Fruit fly (Drosophila melanogaster): Measurements from ENCODE around the gene RpL17.

Gene RpL17

dm6 chrX:6723622-6724021, 20.4 kb downstream of the RpL17 start:
- no peak for TF ChIP-seq fd96Ca (GFP tag; IDR thresholded peaks at IDR 0.05)
- TF ChIP-seq CG8159 (tag; optimal IDR thresholded peaks at IDR 0.05) = no peak
- no peak for TF ChIP-seq CG10348 (GFP tag; IDR thresholded peaks at IDR 0.05)
- TF ChIP-seq CG17806 (tag; optimal IDR thresholded peaks at IDR 0.05) = no peak
- TF ChIP-seq CG15710 (tag; optimal IDR thresholded peaks at IDR 0.05) = no peak
- no peak for TF ChIP-seq rn (GFP tag; IDR thresholded peaks at IDR 0.05)
- no peak for TF ChIP-seq CG9948 (tag; optimal IDR thresholded peaks at IDR 0.05)
- no peak for TF ChIP-seq CG32121 (GFP tag; IDR thresholded peaks at IDR 0.05)
- TF ChIP-seq CG14655 (GFP tag; optimal IDR thresholded peaks at IDR 0.05) = no peak
- no peak for TF ChIP-seq CG13204 (GFP tag; optimal IDR thresholded peaks at IDR 0.05)
- no peak for TF ChIP-seq CG12605 (GFP tag; IDR thresholded peaks at IDR 0.05)

DNA sequence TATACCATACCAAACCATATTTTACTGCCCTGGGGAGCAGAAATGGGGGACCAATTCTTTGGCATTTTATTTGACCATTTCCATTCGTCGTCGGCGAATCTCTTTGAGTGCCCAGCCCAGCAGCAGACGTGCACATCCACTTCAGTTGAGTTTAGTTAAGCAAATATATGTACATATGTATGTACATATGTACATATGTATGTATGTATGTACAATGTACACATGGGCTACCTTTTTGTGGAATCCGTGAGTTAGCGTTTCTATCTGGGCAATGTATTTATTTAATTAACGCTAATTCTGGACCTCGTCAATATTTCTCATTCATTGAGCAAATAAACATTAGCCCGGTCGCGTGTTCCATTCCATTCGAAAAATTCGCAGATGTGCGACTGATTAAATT, 24.1 kb downstream of the RpL17 start:
- TF ChIP-seq CG8301 (tag; optimal IDR thresholded peaks at IDR 0.05) (no peak), CG10348 (GFP tag; IDR thresholded peaks at IDR 0.05) (no peak), CG14655 (GFP tag; optimal IDR thresholded peaks at IDR 0.05) (no peak), CG34367 (tag; optimal IDR thresholded peaks at IDR 0.05) (no peak), Ets98B (GFP tag; IDR thresholded peaks at IDR 0.05) (no peak), EcR (GFP tag; optimal IDR thresholded peaks at IDR 0.05) (no peak), D1 (tag; optimal IDR thresholded peaks at IDR 0.05) (no peak), fd96Ca (GFP tag; IDR thresholded peaks at IDR 0.05) (no peak), CG13204 (GFP tag; optimal IDR thresholded peaks at IDR 0.05) (no peak), Pif1B (GFP tag; optimal IDR thresholded peaks at IDR 0.05) (no peak), CG9948 (tag; optimal IDR thresholded peaks at IDR 0.05) (no peak), Pif1A (GFP tag; optimal IDR thresholded peaks at IDR 0.05) (no peak), CG15710 (tag; optimal IDR thresholded peaks at IDR 0.05) (no peak), gl (tag; optimal IDR thresholded peaks at IDR 0.05) (no peak)

DNA sequence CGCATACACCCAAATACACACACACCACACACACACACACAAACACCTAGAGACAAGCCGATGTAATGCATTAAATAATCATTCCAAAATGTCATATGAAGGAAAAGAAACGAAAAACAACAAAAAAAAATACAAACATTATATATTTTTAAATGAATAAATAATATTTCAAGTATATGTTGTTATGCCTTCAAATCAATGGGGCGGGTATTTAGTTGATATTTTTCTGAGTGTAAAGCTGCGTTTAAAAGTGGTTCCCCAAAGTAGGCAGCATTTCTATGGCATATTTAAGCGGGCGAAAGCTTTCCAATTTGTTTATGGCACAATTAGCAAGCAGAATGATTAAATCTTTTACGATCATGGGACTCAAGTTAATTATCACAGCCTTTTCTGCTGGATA, 24.8 kb downstream of the RpL17 start:
- peak; percentile 1 for TF ChIP-seq CG9948 (tag; optimal IDR thresholded peaks at IDR 0.05)
- no peak for TF ChIP-seq CG14655 (GFP tag; optimal IDR thresholded peaks at IDR 0.05)
- peak; percentile 49; the same call in 1 of the 2 replicates for TF ChIP-seq CG32121 (GFP tag; IDR thresholded peaks at IDR 0.05)
- TF ChIP-seq Snoo (tag; optimal IDR thresholded peaks at IDR 0.05) = no peak
- TF ChIP-seq D1 (tag; optimal IDR thresholded peaks at IDR 0.05) = peak; percentile 7
- peak; percentile 25 for TF ChIP-seq CG17806 (tag; optimal IDR thresholded peaks at IDR 0.05)
- TF ChIP-seq CG4496 (GFP tag; IDR thresholded peaks at IDR 0.05) = peak; percentile 48; the same call in 2 of the 3 replicates
- TF ChIP-seq CG8301 (tag; optimal IDR thresholded peaks at IDR 0.05) = peak; percentile 14
- peak; percentile 37 for TF ChIP-seq Ets98B (GFP tag; IDR thresholded peaks at IDR 0.05)

dm6 chrX:6716170-6716569, 27.9 kb downstream of the RpL17 start:
- no peak for TF ChIP-seq D1 (tag; optimal IDR thresholded peaks at IDR 0.05)

DNA sequence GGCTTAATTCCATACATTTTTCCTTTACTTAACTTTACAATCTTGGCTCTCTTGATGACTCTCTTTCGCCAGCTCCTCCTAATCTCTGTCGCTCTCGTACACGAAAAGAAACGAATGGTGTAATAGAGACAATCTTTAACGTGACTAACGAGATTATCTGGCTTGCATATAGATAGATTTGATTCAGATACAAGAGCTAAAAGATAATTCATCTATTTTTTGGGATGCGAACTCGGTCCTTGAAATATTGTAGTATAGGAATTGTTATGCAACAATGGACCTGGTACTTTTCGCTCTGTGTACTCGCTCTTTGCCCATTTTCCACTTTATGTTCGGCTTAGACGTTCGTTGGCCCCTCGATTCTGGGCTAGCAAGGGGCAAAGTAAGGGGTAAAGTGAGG, 32.7 kb downstream of the RpL17 start:
- TF ChIP-seq CG13204 (GFP tag; optimal IDR thresholded peaks at IDR 0.05) (no peak), gl (tag; optimal IDR thresholded peaks at IDR 0.05) (peak; percentile 62), CG15710 (tag; optimal IDR thresholded peaks at IDR 0.05) (peak; percentile 69), CG8159 (tag; optimal IDR thresholded peaks at IDR 0.05) (peak; percentile 76), fd96Ca (GFP tag; IDR thresholded peaks at IDR 0.05) (peak; percentile 94), rn (GFP tag; IDR thresholded peaks at IDR 0.05) (peak; percentile 57; the same call in 1 of the 2 replicates), CG34367 (tag; optimal IDR thresholded peaks at IDR 0.05) (peak; percentile 64), Snoo (tag; optimal IDR thresholded peaks at IDR 0.05) (peak; percentile 56), CG14655 (GFP tag; optimal IDR thresholded peaks at IDR 0.05) (peak; percentile 94), CG17806 (tag; optimal IDR thresholded peaks at IDR 0.05) (peak; percentile 83), CG8301 (tag; optimal IDR thresholded peaks at IDR 0.05) (peak; percentile 94), Ets98B (GFP tag; IDR thresholded peaks at IDR 0.05) (peak; percentile 92), D1 (tag; optimal IDR thresholded peaks at IDR 0.05) (peak; percentile 32), CG32121 (GFP tag; IDR thresholded peaks at IDR 0.05) (peak; percentile 94), CG10348 (GFP tag; IDR thresholded peaks at IDR 0.05) (0 out of 2 replicates have a peak, but pooled peaks have one; percentile 23), EcR (GFP tag; optimal IDR thresholded peaks at IDR 0.05) (peak; percentile 84), CG9948 (tag; optimal IDR thresholded peaks at IDR 0.05) (peak; percentile 81), Pif1B (GFP tag; optimal IDR thresholded peaks at IDR 0.05) (peak; percentile 87), Pif1A (GFP tag; optimal IDR thresholded peaks at IDR 0.05) (peak; percentile 88), CG4496 (GFP tag; IDR thresholded peaks at IDR 0.05) (peak; percentile 93), CG12605 (GFP tag; IDR thresholded peaks at IDR 0.05) (peak; percentile 86)

DNA sequence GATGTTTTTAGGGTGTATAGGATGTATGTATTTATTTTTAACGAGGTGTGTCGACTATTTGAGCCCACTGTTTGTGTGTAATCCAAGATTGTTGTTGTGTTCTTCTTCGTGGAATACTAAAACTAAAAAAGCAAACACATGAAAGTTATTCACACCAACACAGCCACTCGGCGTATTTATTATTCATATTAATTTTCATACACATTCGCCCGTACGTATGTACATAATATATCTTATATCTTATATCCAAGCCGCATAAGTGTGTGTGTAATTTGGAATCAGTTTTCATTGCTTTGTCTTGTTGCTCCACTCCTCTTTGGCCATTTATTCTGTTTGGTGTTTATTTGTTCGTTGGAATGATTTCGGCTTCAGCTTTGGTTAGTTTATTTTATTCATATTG, 33.4 kb downstream of the RpL17 start:
- TF ChIP-seq CG17806 (tag; optimal IDR thresholded peaks at IDR 0.05) (no peak), CG8301 (tag; optimal IDR thresholded peaks at IDR 0.05) (no peak), Pif1A (GFP tag; optimal IDR thresholded peaks at IDR 0.05) (no peak), CG13204 (GFP tag; optimal IDR thresholded peaks at IDR 0.05) (no peak), CG14655 (GFP tag; optimal IDR thresholded peaks at IDR 0.05) (no peak), CG15710 (tag; optimal IDR thresholded peaks at IDR 0.05) (no peak), fd96Ca (GFP tag; IDR thresholded peaks at IDR 0.05) (no peak), gl (tag; optimal IDR thresholded peaks at IDR 0.05) (no peak)

DNA sequence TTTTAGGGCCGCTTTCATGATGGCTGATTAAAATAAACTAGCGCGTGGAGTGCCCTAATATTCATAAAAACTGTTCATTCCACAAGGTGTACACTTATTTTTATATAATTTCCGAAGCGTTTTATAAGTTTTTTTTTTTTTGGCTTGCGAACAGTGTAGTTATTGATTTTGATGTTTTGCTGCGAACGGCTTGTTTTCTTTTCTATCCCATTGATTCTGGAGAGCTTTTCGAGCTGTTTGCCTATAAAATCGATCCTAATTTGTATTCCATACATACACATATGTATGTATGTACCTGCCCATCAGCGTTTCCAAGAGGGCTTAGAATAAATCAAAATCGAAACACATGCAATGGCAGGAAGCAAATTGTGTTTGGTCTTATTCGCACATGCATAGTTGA, 33.8 kb downstream of the RpL17 start:
- TF ChIP-seq D1 (tag; optimal IDR thresholded peaks at IDR 0.05) (no peak), CG17806 (tag; optimal IDR thresholded peaks at IDR 0.05) (no peak), CG15710 (tag; optimal IDR thresholded peaks at IDR 0.05) (no peak), CG10348 (GFP tag; IDR thresholded peaks at IDR 0.05) (no peak), CG34367 (tag; optimal IDR thresholded peaks at IDR 0.05) (no peak), Pif1B (GFP tag; optimal IDR thresholded peaks at IDR 0.05) (no peak), CG8159 (tag; optimal IDR thresholded peaks at IDR 0.05) (no peak), CG9948 (tag; optimal IDR thresholded peaks at IDR 0.05) (no peak), EcR (GFP tag; optimal IDR thresholded peaks at IDR 0.05) (no peak), Pif1A (GFP tag; optimal IDR thresholded peaks at IDR 0.05) (no peak), CG14655 (GFP tag; optimal IDR thresholded peaks at IDR 0.05) (no peak), fd96Ca (GFP tag; IDR thresholded peaks at IDR 0.05) (no peak), CG32121 (GFP tag; IDR thresholded peaks at IDR 0.05) (no peak), Ets98B (GFP tag; IDR thresholded peaks at IDR 0.05) (no peak), gl (tag; optimal IDR thresholded peaks at IDR 0.05) (no peak), CG8301 (tag; optimal IDR thresholded peaks at IDR 0.05) (no peak)

Measured in whole organism, pupa.